Fruit fly (Drosophila melanogaster) whole organism, embryonic: ENCODE measurements around the gene CG10333.

ENCODE experiments used
- Abd-B ChIP-seq: fragments of 200-800 bp; sonication (Bioruptor generic); optimal IDR thresholded peaks from 2 replicates; lab custom pipeline; 2018; ENCODE audit warnings: missing biosample characterization, mild to moderate bottlenecking, missing genetic modification characterization, moderate library complexity
- B-H2 ChIP-seq: fragments of 200-800 bp; sonication (Bioruptor generic); optimal IDR thresholded peaks from 2 replicates; lab custom pipeline; 2018; ENCODE audit warnings: missing biosample characterization, mild to moderate bottlenecking, missing genetic modification characterization
- Bteb2 ChIP-seq: fragments of 200-800 bp; sonication (Bioruptor generic); optimal IDR thresholded peaks from 2 replicates; lab custom pipeline; 2016; ENCODE audit warnings: missing biosample characterization, missing genetic modification characterization
- CG11093 ChIP-seq: fragments of 200-800 bp; sonication (Bioruptor generic); IDR thresholded peaks from 3 replicates; pipeline ENCODE4 v1.3.6; 2022; ENCODE audit warnings: missing biosample characterization, missing genetic modification characterization
- CG11398 ChIP-seq: fragments of 200-800 bp; sonication (Bioruptor generic); optimal IDR thresholded peaks from 2 replicates; lab custom pipeline; 2016; ENCODE audit warnings: missing biosample characterization, missing genetic modification characterization
- CG11560 ChIP-seq: fragments of 200-800 bp; sonication (Bioruptor generic); IDR thresholded peaks from 3 replicates; pipeline ENCODE4 v1.3.6; 2022; ENCODE audit warnings: missing biosample characterization, missing genetic modification characterization
- CG12219 ChIP-seq: fragments of 200-800 bp; sonication (Bioruptor generic); optimal IDR thresholded peaks from 3 replicates; lab custom pipeline; 2018; ENCODE audit warnings: missing biosample characterization, mild to moderate bottlenecking, missing genetic modification characterization
- CG12299 ChIP-seq: fragments of 200-800 bp; sonication (Bioruptor generic); optimal IDR thresholded peaks from 2 replicates; lab custom pipeline; 2018; ENCODE audit warnings: missing biosample characterization, mild to moderate bottlenecking, missing genetic modification characterization
- CG12391 ChIP-seq: fragments of 200-800 bp; sonication (Bioruptor generic); optimal IDR thresholded peaks from 3 replicates; lab custom pipeline; 2018; ENCODE audit warnings: missing biosample characterization, mild to moderate bottlenecking, missing genetic modification characterization, moderate library complexity
- CG14050 ChIP-seq: fragments of 200-800 bp; sonication (Bioruptor generic); IDR thresholded peaks from 3 replicates; pipeline ENCODE4 v1.3.6; 2022; ENCODE audit warnings: missing biosample characterization, missing genetic modification characterization
- CG15601 ChIP-seq: fragments of 200-800 bp; sonication (Bioruptor generic); optimal IDR thresholded peaks from 3 replicates; lab custom pipeline; 2019; ENCODE audit warnings: missing biosample characterization, mild to moderate bottlenecking, missing genetic modification characterization, moderate library complexity
- CG17186 ChIP-seq: fragments of 200-800 bp; sonication (Bioruptor generic); optimal IDR thresholded peaks from 3 replicates; lab custom pipeline; 2017; ENCODE audit warnings: missing biosample characterization, missing genetic modification reagents, missing genetic modification characterization
- CG17328 ChIP-seq: fragments of 200-800 bp; sonication (Bioruptor generic); IDR thresholded peaks from 2 replicates; pipeline ENCODE4 v1.3.6; 2022; ENCODE audit warnings: missing biosample characterization, missing genetic modification characterization
- CG2199 ChIP-seq: fragments of 200-800 bp; sonication (Bioruptor generic); IDR thresholded peaks from 3 replicates; pipeline ENCODE4 v1.3.6; 2022; ENCODE audit warnings: missing biosample characterization, missing genetic modification characterization
- CG2712 ChIP-seq: fragments of 200-800 bp; optimal IDR thresholded peaks from 3 replicates; lab custom pipeline; 2019; ENCODE audit warnings: missing biosample characterization, mild to moderate bottlenecking, missing genetic modification characterization, moderate library complexity
- CG32767 ChIP-seq: fragments of 200-800 bp; sonication (Bioruptor generic); IDR thresholded peaks from 2 replicates; pipeline ENCODE4 v1.3.6; 2022; ENCODE audit warnings: missing biosample characterization, missing genetic modification characterization
- CG33213 ChIP-seq: fragments of 200-800 bp; sonication (Bioruptor generic); optimal IDR thresholded peaks from 3 replicates; lab custom pipeline; 2016; ENCODE audit warnings: missing biosample characterization, missing genetic modification characterization
- CG5953 ChIP-seq: fragments of 200-800 bp; sonication (Bioruptor generic); IDR thresholded peaks from 2 replicates; pipeline ENCODE4 v1.3.6; 2022; ENCODE audit warnings: missing biosample characterization, missing genetic modification characterization
- CG6791 ChIP-seq: fragments of 200-800 bp; sonication (Bioruptor generic); IDR thresholded peaks from 3 replicates; pipeline ENCODE4 v1.3.6; 2022; ENCODE audit warnings: missing biosample characterization, missing genetic modification characterization; ENCODE audit not compliant: partially characterized antibody
- CG9215 ChIP-seq: fragments of 200-800 bp; sonication (Bioruptor generic); IDR thresholded peaks from 2 replicates; pipeline ENCODE4 v1.3.6; 2022; ENCODE audit warnings: missing biosample characterization, missing genetic modification characterization
- Ets97D ChIP-seq: fragments of 200-800 bp; sonication (Bioruptor generic); optimal IDR thresholded peaks from 3 replicates; lab custom pipeline; 2016; ENCODE audit warnings: missing biosample characterization, missing genetic modification characterization
- Fer1 ChIP-seq: fragments of 200-800 bp; sonication (Bioruptor generic); optimal IDR thresholded peaks from 2 replicates; lab custom pipeline; 2017; ENCODE audit warnings: missing biosample characterization, mild to moderate bottlenecking, missing genetic modification characterization
- H2.0 ChIP-seq: fragments of 200-800 bp; sonication (Bioruptor generic); IDR thresholded peaks from 2 replicates; pipeline ENCODE4 v1.3.6; 2022; ENCODE audit warnings: missing biosample characterization, missing genetic modification characterization
- Hr3 ChIP-seq: fragments of 200-800 bp; sonication (Bioruptor generic); optimal IDR thresholded peaks from 3 replicates; lab custom pipeline; 2016; ENCODE audit warnings: missing biosample characterization, missing genetic modification characterization
- Lim3 ChIP-seq: fragments of 200-800 bp; sonication (Bioruptor generic); IDR thresholded peaks from 2 replicates; pipeline ENCODE4 v1.3.6; 2022; ENCODE audit warnings: missing biosample characterization, missing genetic modification characterization
- Lpt ChIP-seq: fragments of >200 bp; optimal IDR thresholded peaks from 2 replicates; lab custom pipeline; 2018; ENCODE audit warnings: missing biosample characterization, missing genetic modification characterization
- MBD-R2 ChIP-seq: fragments of 200-800 bp; sonication (Bioruptor generic); IDR thresholded peaks from 2 replicates; pipeline ENCODE4 v1.3.6; 2022; ENCODE audit warnings: missing biosample characterization, missing genetic modification characterization
- Max ChIP-seq: fragments of 200-800 bp; sonication (Bioruptor generic); optimal IDR thresholded peaks from 2 replicates; lab custom pipeline; 2016; ENCODE audit warnings: missing biosample characterization, mild to moderate bottlenecking, missing genetic modification characterization
- Nf-YA ChIP-seq: fragments of 200-800 bp; sonication (Bioruptor generic); IDR thresholded peaks from 2 replicates; pipeline ENCODE4 v1.3.6; 2022; ENCODE audit warnings: missing biosample characterization, missing genetic modification characterization
- PHDP ChIP-seq: fragments of 200-800 bp; sonication (Bioruptor generic); optimal IDR thresholded peaks from 3 replicates; lab custom pipeline; 2018; ENCODE audit warnings: missing biosample characterization, mild to moderate bottlenecking, missing genetic modification characterization, moderate library complexity
- Six4 ChIP-seq: fragments of 200-800 bp; sonication (Bioruptor generic); optimal IDR thresholded peaks from 2 replicates; lab custom pipeline; 2016; ENCODE audit warnings: missing biosample characterization, missing genetic modification characterization
- Trl ChIP-seq, 3 experiments: fragments of >200 bp in 2 of 3; fragments of 200-800 bp in 1 of 3; sonication (Bioruptor generic) in 1 of 3; optimal IDR thresholded peaks; 2 replicates in 1 of 3; 3 replicates in 2 of 3; lab custom pipeline; 2016 to 2017; ENCODE audit warnings: missing biosample characterization in 1 of 3, missing genetic modification characterization in 1 of 3
- Vsx1 ChIP-seq: fragments of 200-800 bp; sonication (Bioruptor generic); optimal IDR thresholded peaks from 2 replicates; lab custom pipeline; 2017; ENCODE audit warnings: missing biosample characterization, mild to moderate bottlenecking, missing genetic modification characterization, missing genetic modification reagents
- amos ChIP-seq: fragments of 200-800 bp; sonication (Bioruptor generic); IDR thresholded peaks from 2 replicates; pipeline ENCODE4 v1.3.6; 2022; ENCODE audit warnings: missing biosample characterization, missing genetic modification characterization; ENCODE audit not compliant: partially characterized antibody
- bowl ChIP-seq: fragments of 200-800 bp; sonication (Bioruptor generic); IDR thresholded peaks from 2 replicates; pipeline ENCODE4 v1.3.6; 2022; ENCODE audit warnings: missing biosample characterization, missing genetic modification characterization
- corto ChIP-seq: fragments of 200-800 bp; sonication (Bioruptor generic); optimal IDR thresholded peaks from 2 replicates; lab custom pipeline; 2016; ENCODE audit warnings: missing biosample characterization, mild to moderate bottlenecking, missing genetic modification characterization, moderate library complexity
- dati ChIP-seq: fragments of 200-800 bp; sonication (Bioruptor generic); IDR thresholded peaks from 2 replicates; pipeline ENCODE4 v1.3.6; 2022; ENCODE audit warnings: missing biosample characterization, missing genetic modification characterization
- eve ChIP-seq, 2 experiments: fragments of >200 bp; optimal IDR thresholded peaks; 2 replicates each; lab custom pipeline; 2017; ENCODE audit warnings: missing biosample characterization in 2 of 2, missing genetic modification characterization in 2 of 2
- eyg ChIP-seq: fragments of 200-800 bp; sonication (Bioruptor generic); optimal IDR thresholded peaks from 3 replicates; lab custom pipeline; 2016; ENCODE audit warnings: missing biosample characterization, missing genetic modification characterization
- fru ChIP-seq: fragments of >200 bp; optimal IDR thresholded peaks from 2 replicates; lab custom pipeline; 2017
- gt ChIP-seq: fragments of 200-800 bp; sonication (Bioruptor generic); IDR thresholded peaks from 2 replicates; pipeline ENCODE4 v1.3.6; 2022; ENCODE audit warnings: missing biosample characterization, missing genetic modification characterization
- klu ChIP-seq: fragments of 200-800 bp; sonication (Bioruptor generic); IDR thresholded peaks from 2 replicates; pipeline ENCODE4 v1.3.6; 2022; ENCODE audit warnings: missing biosample characterization, missing genetic modification characterization
- nau ChIP-seq: fragments of 200-800 bp; sonication (Bioruptor generic); optimal IDR thresholded peaks from 3 replicates; lab custom pipeline; 2017; ENCODE audit warnings: missing biosample characterization, mild to moderate bottlenecking, missing genetic modification characterization, missing genetic modification reagents
- nom ChIP-seq: fragments of 200-800 bp; sonication (Bioruptor generic); optimal IDR thresholded peaks from 2 replicates; lab custom pipeline; 2017; ENCODE audit warnings: missing biosample characterization, missing genetic modification characterization, mild to moderate bottlenecking, moderate library complexity, missing genetic modification reagents
- pros ChIP-seq: fragments of 200-800 bp; sonication (Bioruptor generic); optimal IDR thresholded peaks from 3 replicates; lab custom pipeline; 2019; ENCODE audit warnings: missing biosample characterization, mild to moderate bottlenecking, missing genetic modification characterization, moderate library complexity
- pum ChIP-seq: fragments of 200-800 bp; sonication (Bioruptor generic); optimal IDR thresholded peaks from 2 replicates; lab custom pipeline; 2016; ENCODE audit warnings: missing biosample characterization, missing genetic modification characterization
- row ChIP-seq: fragments of 200-800 bp; sonication (Bioruptor generic); IDR thresholded peaks from 3 replicates; pipeline ENCODE4 v1.3.6; 2022; ENCODE audit warnings: missing biosample characterization, missing genetic modification characterization
- sqz ChIP-seq: fragments of 200-800 bp; sonication (Bioruptor generic); optimal IDR thresholded peaks from 3 replicates; lab custom pipeline; 2018; ENCODE audit warnings: missing biosample characterization, mild to moderate bottlenecking, missing genetic modification characterization
- tna ChIP-seq: fragments of 200-800 bp; sonication (Bioruptor generic); IDR thresholded peaks from 2 replicates; pipeline ENCODE4 v1.3.6; 2022; ENCODE audit warnings: missing biosample characterization, missing genetic modification characterization; ENCODE audit not compliant: partially characterized antibody
- trem ChIP-seq: fragments of 200-800 bp; optimal IDR thresholded peaks from 3 replicates; lab custom pipeline; 2019; ENCODE audit warnings: missing biosample characterization, mild to moderate bottlenecking, missing genetic modification characterization, moderate library complexity
- unc-4 ChIP-seq: fragments of 200-800 bp; sonication (Bioruptor generic); IDR thresholded peaks from 2 replicates; pipeline ENCODE4 v1.3.6; 2022; ENCODE audit warnings: missing biosample characterization, missing genetic modification characterization; ENCODE audit not compliant: partially characterized antibody

CG10333 gene

dm6 chr2L:18647857-18648652 is 41.4 kb downstream of the CG10333 start (continued):
- TF ChIP-seq trem: no peak
- TF ChIP-seq bowl (GFP tag; lab: Robert Waterston, UW): no peak
- no peak for TF ChIP-seq Trl (optimal IDR thresholded peaks at IDR 0.05; lab: Kevin White, UChicago)
- TF ChIP-seq Trl (GFP tag; optimal IDR thresholded peaks at IDR 0.05; lab: Kevin White, UChicago): no peak
- TF ChIP-seq CG15601: peak; percentile 59
- TF ChIP-seq Vsx1 (GFP tag; lab: Kevin White, UChicago): no peak
- no peak for TF ChIP-seq fru (lab: Kevin White, UChicago)
- TF ChIP-seq PHDP (tag; lab: Kevin White, UChicago): peak; percentile 56
- no peak for TF ChIP-seq Abd-B (GFP tag; lab: Kevin White, UChicago)
- no peak for TF ChIP-seq CG17186 (GFP tag; lab: Kevin White, UChicago)
- no peak for TF ChIP-seq CG14050 (GFP tag; lab: Robert Waterston, UW)
- TF ChIP-seq H2.0 (GFP tag; lab: Robert Waterston, UW): no peak
- TF ChIP-seq gt: no peak
- TF ChIP-seq CG33213 (GFP tag; lab: Kevin White, UChicago): no peak
- peak; percentile 23 for TF ChIP-seq Hr3
- TF ChIP-seq tna (GFP tag; lab: Robert Waterston, UW): no peak
- TF ChIP-seq CG9215 (GFP tag; lab: Robert Waterston, UW): no peak
- TF ChIP-seq pum: no peak
- TF ChIP-seq CG12391 (tag; lab: Kevin White, UChicago): peak; percentile 57
- TF ChIP-seq Ets97D: no peak
- no peak for TF ChIP-seq CG2712 (tag; lab: Kevin White, UChicago)
- no peak for TF ChIP-seq nom (GFP tag; lab: Kevin White, UChicago)
- no peak for TF ChIP-seq CG11560 (tag; lab: Robert Waterston, UW)
- TF ChIP-seq CG32767: no peak
- no peak for TF ChIP-seq Lpt (GFP tag; lab: Kevin White, UChicago)
- TF ChIP-seq CG11398 (GFP tag; lab: Kevin White, UChicago): no peak
- no peak for TF ChIP-seq Bteb2 (GFP tag; lab: Kevin White, UChicago)
- TF ChIP-seq nau (GFP tag; lab: Kevin White, UChicago): no peak
- no peak for TF ChIP-seq amos (GFP tag; lab: Robert Waterston, UW)
- peak; percentile 69 for TF ChIP-seq row (GFP tag; lab: Robert Waterston, UW)
- no peak for TF ChIP-seq Max (GFP tag; lab: Kevin White, UChicago)
- TF ChIP-seq MBD-R2 (GFP tag; lab: Robert Waterston, UW): no peak
- TF ChIP-seq klu (GFP tag; lab: Robert Waterston, UW): no peak
- no peak for TF ChIP-seq corto (GFP tag; lab: Kevin White, UChicago)
- no peak for TF ChIP-seq eve (GFP tag; optimal IDR thresholded peaks at IDR 0.05; lab: Kevin White, UChicago)
- TF ChIP-seq CG6791 (GFP tag; lab: Robert Waterston, UW): no peak
- no peak for TF ChIP-seq Fer1
- TF ChIP-seq Nf-YA: no peak
- no peak for TF ChIP-seq Six4
- no peak for TF ChIP-seq CG11093 (GFP tag; lab: Robert Waterston, UW)
- no peak for TF ChIP-seq CG12299
- no peak for TF ChIP-seq CG5953 (GFP tag; lab: Robert Waterston, UW)
- TF ChIP-seq sqz (GFP tag; lab: Kevin White, UChicago): no peak
- no peak for TF ChIP-seq B-H2
- TF ChIP-seq Lim3 (GFP tag; lab: Robert Waterston, UW): no peak
- no peak for TF ChIP-seq unc-4 (GFP tag; lab: Robert Waterston, UW)
- no peak for TF ChIP-seq dati (GFP tag; lab: Robert Waterston, UW)
- TF ChIP-seq eyg (GFP tag; lab: Kevin White, UChicago): no peak
- TF ChIP-seq CG12219 (GFP tag; lab: Kevin White, UChicago): peak; percentile 3
- TF ChIP-seq CG2199 (GFP tag; lab: Robert Waterston, UW): no peak
- no peak for TF ChIP-seq pros
- TF ChIP-seq CG17328 (GFP tag; lab: Robert Waterston, UW): peak; percentile 50
